Fruit fly (Drosophila melanogaster) whole organism, prepupa: ENCODE data around the gene CG6330.

Experiments used
- CG15336 ChIP-seq: fragments of 200-800 bp; sonication (Bioruptor generic); IDR thresholded peaks from 2 replicates; pipeline ENCODE4 v1.3.6; 2022; ENCODE audit warnings: missing biosample characterization, missing genetic modification characterization
- CG6854 ChIP-seq: fragments of 200-800 bp; sonication (Bioruptor generic); optimal IDR thresholded peaks from 2 replicates; lab custom pipeline; 2017; ENCODE audit warnings: missing biosample characterization, mild to moderate bottlenecking, missing genetic modification characterization
- Eip93F ChIP-seq: fragments of 200-800 bp; sonication (Bioruptor generic); optimal IDR thresholded peaks from 2 replicates; lab custom pipeline; 2016; ENCODE audit warnings: missing biosample characterization, mild to moderate bottlenecking, missing genetic modification characterization
- Ets96B ChIP-seq: fragments of 200-800 bp; optimal IDR thresholded peaks from 2 replicates; lab custom pipeline; 2019; ENCODE audit warnings: missing biosample characterization, mild to moderate bottlenecking, missing genetic modification characterization, moderate library complexity
- Hr38 ChIP-seq: sonication (Bioruptor generic); optimal IDR thresholded peaks from 2 replicates; lab custom pipeline; 2016; ENCODE audit warnings: missing biosample characterization, missing genetic modification characterization
- Lpt ChIP-seq: fragments of 200-800 bp; sonication (Bioruptor generic); optimal IDR thresholded peaks from 3 replicates; lab custom pipeline; 2016; ENCODE audit warnings: missing biosample characterization, missing genetic modification characterization
- net ChIP-seq: fragments of 200-800 bp; sonication (Bioruptor generic); optimal IDR thresholded peaks from 3 replicates; lab custom pipeline; 2016; ENCODE audit warnings: missing biosample characterization, missing genetic modification characterization

DNA sequence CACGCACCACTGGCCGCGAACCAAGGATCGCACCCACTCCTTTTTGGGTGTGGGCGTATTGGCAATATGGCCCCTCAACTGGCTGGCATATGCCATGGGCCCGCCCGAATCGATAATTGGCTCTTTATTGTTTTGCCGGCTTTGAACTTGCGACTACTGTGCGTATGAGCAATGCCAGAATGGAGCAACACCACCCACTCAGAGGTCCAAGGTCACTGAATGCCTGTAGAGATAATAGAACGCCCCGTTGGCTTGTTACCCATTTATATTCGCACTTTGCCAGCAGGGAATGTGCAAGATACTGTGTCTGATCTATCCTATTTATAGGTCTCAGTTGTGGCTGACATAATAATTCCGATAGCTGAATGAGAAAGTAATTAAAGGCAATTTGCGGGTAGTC lies 2.8 kb downstream of the CG6330 start:
- no peak for TF ChIP-seq CG15336 (GFP tag; lab: Robert Waterston, UW)
- TF ChIP-seq net (GFP tag; lab: Kevin White, UChicago) = no peak
- no peak for TF ChIP-seq Ets96B (tag; lab: Kevin White, UChicago)
- TF ChIP-seq Lpt (GFP tag; lab: Kevin White, UChicago) = no peak
- no peak for TF ChIP-seq Eip93F (GFP tag; lab: Kevin White, UChicago)
- no peak for TF ChIP-seq Hr38 (GFP tag; lab: Kevin White, UChicago)
- no peak for TF ChIP-seq CG6854 (GFP tag; lab: Kevin White, UChicago)
